Fruit fly (Drosophila melanogaster): ENCODE data around the gene Elo68alpha.

The Elo68alpha gene

dm6 chr3L:11125636-11126532 lies 23.1 kb upstream of the Elo68alpha start:
- TF ChIP-seq Dll (optimal IDR thresholded peaks at IDR 0.05) (no peak), pan (optimal IDR thresholded peaks at IDR 0.05) (no peak), EcR (GFP tag; optimal IDR thresholded peaks at IDR 0.05) (no peak), psq (optimal IDR thresholded peaks at IDR 0.05) (no peak), CG8478 (optimal IDR thresholded peaks at IDR 0.05) (no peak), usp (GFP tag; optimal IDR thresholded peaks at IDR 0.05) (no peak)

- no peak for TF ChIP-seq pan (optimal IDR thresholded peaks at IDR 0.05)
- no peak for TF ChIP-seq Dll (optimal IDR thresholded peaks at IDR 0.05)
- no peak for TF ChIP-seq CG8478 (optimal IDR thresholded peaks at IDR 0.05)
Measured at dm6 chr3L:11124841-11125240, 22.0 kb upstream of the Elo68alpha start.

- TF ChIP-seq pan (optimal IDR thresholded peaks at IDR 0.05) (no peak), psq (optimal IDR thresholded peaks at IDR 0.05) (no peak), EcR (GFP tag; optimal IDR thresholded peaks at IDR 0.05) (no peak), CG8478 (optimal IDR thresholded peaks at IDR 0.05) (no peak), usp (GFP tag; optimal IDR thresholded peaks at IDR 0.05) (no peak), Dll (optimal IDR thresholded peaks at IDR 0.05) (no peak)
Measured at dm6 chr3L:11124439-11124838, 21.6 kb upstream of the Elo68alpha start.

- no peak for TF ChIP-seq usp (GFP tag; optimal IDR thresholded peaks at IDR 0.05)
- TF ChIP-seq Dll (optimal IDR thresholded peaks at IDR 0.05): peak; percentile 90
Measured at dm6 chr3L:11123598-11124284, 20.9 kb upstream of the Elo68alpha start.

dm6 chr3L:11123088-11123487 lies 20.3 kb upstream of the Elo68alpha start, which contains the start of the genes Ufd1 and NaPi-III:
Ufd1 (minus strand) TSS chr3L:11123216.
NaPi-III (plus strand) TSS chr3L:11123348.
- no peak for TF ChIP-seq psq (optimal IDR thresholded peaks at IDR 0.05)
- no peak for TF ChIP-seq CG8478 (optimal IDR thresholded peaks at IDR 0.05)
- no peak for TF ChIP-seq EcR (GFP tag; optimal IDR thresholded peaks at IDR 0.05)
- TF ChIP-seq Dll (optimal IDR thresholded peaks at IDR 0.05): no peak
- TF ChIP-seq usp (GFP tag; optimal IDR thresholded peaks at IDR 0.05): no peak
- TF ChIP-seq pan (optimal IDR thresholded peaks at IDR 0.05): no peak

dm6 chr3L:11120419-11120958 lies 17.7 kb upstream of the Elo68alpha start, which contains the start of the genes FoxK and mRpL2:
FoxK (minus strand) TSS chr3L:11120783.
mRpL2 (plus strand) TSS chr3L:11120847.
- no peak for TF ChIP-seq EcR (GFP tag; optimal IDR thresholded peaks at IDR 0.05)
- no peak for TF ChIP-seq usp (GFP tag; optimal IDR thresholded peaks at IDR 0.05)
- no peak for TF ChIP-seq Dll (optimal IDR thresholded peaks at IDR 0.05)
- TF ChIP-seq psq (optimal IDR thresholded peaks at IDR 0.05): no peak
- no peak for TF ChIP-seq pan (optimal IDR thresholded peaks at IDR 0.05)
- no peak for TF ChIP-seq CG8478 (optimal IDR thresholded peaks at IDR 0.05)

- TF ChIP-seq CG8478 (optimal IDR thresholded peaks at IDR 0.05) (no peak), usp (GFP tag; optimal IDR thresholded peaks at IDR 0.05) (no peak), Dll (optimal IDR thresholded peaks at IDR 0.05) (no peak), pan (optimal IDR thresholded peaks at IDR 0.05) (no peak), psq (optimal IDR thresholded peaks at IDR 0.05) (no peak), EcR (GFP tag; optimal IDR thresholded peaks at IDR 0.05) (no peak)
Measured at dm6 chr3L:11119901-11120418, 17.1 kb upstream of the Elo68alpha start.

- TF ChIP-seq pan (optimal IDR thresholded peaks at IDR 0.05) (no peak), CG8478 (optimal IDR thresholded peaks at IDR 0.05) (no peak), Dll (optimal IDR thresholded peaks at IDR 0.05) (no peak), psq (optimal IDR thresholded peaks at IDR 0.05) (no peak), EcR (GFP tag; optimal IDR thresholded peaks at IDR 0.05) (no peak), usp (GFP tag; optimal IDR thresholded peaks at IDR 0.05) (no peak)
Measured at dm6 chr3L:11119396-11119900, 16.6 kb upstream of the Elo68alpha start.

dm6 chr3L:11118627-11119395 lies 16.0 kb upstream of the Elo68alpha start:
- TF ChIP-seq CG8478 (optimal IDR thresholded peaks at IDR 0.05) (no peak), usp (GFP tag; optimal IDR thresholded peaks at IDR 0.05) (no peak), EcR (GFP tag; optimal IDR thresholded peaks at IDR 0.05) (no peak), Dll (optimal IDR thresholded peaks at IDR 0.05) (peak; percentile 22)

dm6 chr3L:11117733-11118132 lies 14.9 kb upstream of the Elo68alpha start:
- TF ChIP-seq psq (optimal IDR thresholded peaks at IDR 0.05) (no peak), usp (GFP tag; optimal IDR thresholded peaks at IDR 0.05) (no peak), EcR (GFP tag; optimal IDR thresholded peaks at IDR 0.05) (no peak), Dll (optimal IDR thresholded peaks at IDR 0.05) (no peak), pan (optimal IDR thresholded peaks at IDR 0.05) (no peak), CG8478 (optimal IDR thresholded peaks at IDR 0.05) (no peak)

Data from whole organism.